Worm (Caenorhabditis elegans) whole organism, young adult: ENCODE data around the gene flp-32.

Experiments used
- B0336.3 ChIP-seq: fragments of 200-800 bp; sonication (Bioruptor generic); IDR thresholded peaks from 2 replicates; pipeline ENCODE4 v1.3.6; 2022; ENCODE audit warnings: missing genetic modification characterization, missing compliant biosample characterization
- C06A6.2 ChIP-seq: fragments of 200-800 bp; sonication (Bioruptor generic); conservative IDR thresholded peaks from 2 replicates; pipeline ENCODE4 v1.3.6; 2022; ENCODE audit warnings: missing genetic modification characterization, missing compliant biosample characterization
- C17E4.6 ChIP-seq: fragments of 200-800 bp; sonication (Bioruptor generic); IDR thresholded peaks from 2 replicates; pipeline ENCODE4 v1.3.6; 2022; ENCODE audit warnings: missing genetic modification reagents, missing genetic modification characterization, missing compliant biosample characterization
- F49E8.2 ChIP-seq: sonication (generic microtip); optimal IDR thresholded peaks from 3 replicates; lab custom pipeline; 2017; ENCODE audit warnings: missing genetic modification characterization, mild to moderate bottlenecking, missing compliant biosample characterization, antibody characterized with exemption, moderate library complexity; ENCODE audit not compliant: insufficient read depth
- F52B5.7 ChIP-seq: sonication (generic microtip); optimal IDR thresholded peaks from 2 replicates; lab custom pipeline; 2016; ENCODE audit warnings: mild to moderate bottlenecking, missing genetic modification characterization, missing compliant biosample characterization
- F57C9.4 ChIP-seq: sonication (generic microtip); optimal IDR thresholded peaks from 2 replicates; lab custom pipeline; 2017; ENCODE audit warnings: mild to moderate bottlenecking, missing genetic modification characterization, missing compliant biosample characterization
- K11D2.4 ChIP-seq: fragments of 200-800 bp; sonication (Bioruptor generic); IDR thresholded peaks from 2 replicates; pipeline ENCODE4 v1.3.6; 2022; ENCODE audit warnings: missing genetic modification reagents, missing genetic modification characterization, missing compliant biosample characterization
- K12H6.12 ChIP-seq: fragments of 200-800 bp; sonication (Bioruptor generic); optimal IDR thresholded peaks from 2 replicates; lab custom pipeline; 2018; ENCODE audit warnings: mild to moderate bottlenecking, missing genetic modification characterization, missing compliant biosample characterization
- T07F8.4 ChIP-seq: sonication (generic microtip); optimal IDR thresholded peaks from 2 replicates; lab custom pipeline; 2016; ENCODE audit warnings: mild to moderate bottlenecking, missing genetic modification characterization, moderate library complexity, missing compliant biosample characterization
- Y56A3A.18 ChIP-seq: fragments of 200-800 bp; sonication (Bioruptor generic); IDR thresholded peaks from 2 replicates; pipeline ENCODE4 v1.3.6; 2022; ENCODE audit warnings: missing genetic modification reagents, missing genetic modification characterization, missing compliant biosample characterization
- Y79H2A.3 ChIP-seq: fragments of 200-800 bp; sonication (Bioruptor generic); conservative IDR thresholded peaks from 2 replicates; pipeline ENCODE4 v1.3.6; 2022; ENCODE audit warnings: missing genetic modification reagents, missing genetic modification characterization, missing compliant biosample characterization
- ama-1 ChIP-seq, 3 experiments: fragments of 150-350 bp in 1 of 3; sonication (generic microtip) in 2 of 3; optimal IDR thresholded peaks; 2 replicates each; lab custom pipeline; 2014 to 2018; ENCODE audit warnings: missing biosample characterization in 2 of 3, missing genetic modification characterization in 2 of 3, missing genetic modification reagents in 2 of 3
- atf-7 ChIP-seq: sonication (generic microtip); optimal IDR thresholded peaks from 2 replicates; lab custom pipeline; 2017; ENCODE audit warnings: mild to moderate bottlenecking, missing genetic modification characterization, missing compliant biosample characterization
- athp-1 ChIP-seq: sonication (generic microtip); optimal IDR thresholded peaks from 2 replicates; lab custom pipeline; 2017; ENCODE audit warnings: mild to moderate bottlenecking, missing genetic modification characterization, missing compliant biosample characterization
- attf-3 ChIP-seq: fragments of 200-800 bp; sonication (Bioruptor generic); conservative IDR thresholded peaks from 2 replicates; pipeline ENCODE4 v1.3.6; 2022; ENCODE audit warnings: missing genetic modification reagents, missing genetic modification characterization, missing compliant biosample characterization
- bed-1 ChIP-seq: fragments of 200-800 bp; sonication (Bioruptor generic); IDR thresholded peaks from 2 replicates; pipeline ENCODE4 v1.3.6; 2022; ENCODE audit warnings: missing genetic modification reagents, missing genetic modification characterization, missing compliant biosample characterization
- bed-2 ChIP-seq: fragments of 200-800 bp; sonication (Bioruptor generic); IDR thresholded peaks from 2 replicates; pipeline ENCODE4 v1.3.6; 2022; ENCODE audit warnings: missing genetic modification reagents, missing genetic modification characterization, missing compliant biosample characterization
- cebp-1 ChIP-seq, 2 experiments: fragments of 200-800 bp in 1 of 2; sonication (Bioruptor generic) in 1 of 2; sonication (generic microtip) in 1 of 2; IDR thresholded peaks in 1 of 2; optimal IDR thresholded peaks in 1 of 2; 2 replicates each; pipeline versions ENCODE4 v1.3.6 to Lab custom; 2017 to 2022; ENCODE audit warnings: missing compliant biosample characterization in 2 of 2, missing genetic modification characterization in 2 of 2, mild to moderate bottlenecking in 1 of 2, missing genetic modification reagents in 1 of 2, moderate library complexity in 1 of 2
- ceh-100 ChIP-seq: fragments of 200-800 bp; sonication (Bioruptor generic); IDR thresholded peaks from 2 replicates; pipeline ENCODE4 v1.3.6; 2022; ENCODE audit warnings: missing genetic modification reagents, missing genetic modification characterization, missing compliant biosample characterization
- ceh-27 ChIP-seq: fragments of 200-800 bp; sonication (Bioruptor generic); optimal IDR thresholded peaks from 2 replicates; lab custom pipeline; 2018; ENCODE audit warnings: mild to moderate bottlenecking, missing genetic modification characterization, moderate library complexity, missing compliant biosample characterization
- chd-7 ChIP-seq: sonication (generic microtip); optimal IDR thresholded peaks from 2 replicates; lab custom pipeline; 2016; ENCODE audit warnings: mild to moderate bottlenecking, missing genetic modification characterization, moderate library complexity, missing compliant biosample characterization
- fkh-3 ChIP-seq: sonication (generic microtip); optimal IDR thresholded peaks from 2 replicates; lab custom pipeline; 2016; ENCODE audit warnings: mild to moderate bottlenecking, missing genetic modification characterization, missing compliant biosample characterization
- hmg-1.2 ChIP-seq: fragments of 200-800 bp; sonication (Bioruptor generic); IDR thresholded peaks from 2 replicates; pipeline ENCODE4 v1.3.6; 2022; ENCODE audit warnings: missing genetic modification reagents, missing genetic modification characterization, missing compliant biosample characterization
- let-607 ChIP-seq, 2 experiments: fragments of 200-800 bp in 1 of 2; sonication (Bioruptor generic) in 1 of 2; sonication (generic microtip) in 1 of 2; optimal IDR thresholded peaks; 2 replicates each; lab custom pipeline; 2016 to 2018; ENCODE audit warnings: mild to moderate bottlenecking in 2 of 2, missing compliant biosample characterization in 2 of 2, missing genetic modification characterization in 2 of 2, moderate library complexity in 2 of 2, missing genotype in 1 of 2
- lin-35 ChIP-seq, 3 experiments: fragments of 150-350 bp in 2 of 3; sonication (generic microtip) in 1 of 3; optimal IDR thresholded peaks; 2 replicates each; lab custom pipeline; 2014 to 2018; ENCODE audit warnings: missing biosample characterization in 3 of 3, missing genetic modification characterization in 3 of 3, missing genetic modification reagents in 3 of 3
- lin-40 ChIP-seq: sonication (generic microtip); optimal IDR thresholded peaks from 2 replicates; lab custom pipeline; 2016; ENCODE audit warnings: missing genetic modification characterization, mild to moderate bottlenecking, missing compliant biosample characterization, missing genotype, missing genetic modification reagents
- lin-54 ChIP-seq: fragments of 200-800 bp; sonication (Bioruptor generic); optimal IDR thresholded peaks from 2 replicates; lab custom pipeline; 2018; ENCODE audit warnings: mild to moderate bottlenecking, missing genetic modification characterization, missing compliant biosample characterization
- lsl-1 ChIP-seq: fragments of 200-800 bp; sonication (Bioruptor generic); optimal IDR thresholded peaks from 2 replicates; lab custom pipeline; 2018; ENCODE audit warnings: mild to moderate bottlenecking, missing genetic modification characterization, moderate library complexity, missing compliant biosample characterization
- rcor-1 ChIP-seq: fragments of 200-800 bp; sonication (Bioruptor generic); IDR thresholded peaks from 2 replicates; pipeline ENCODE4 v1.3.6; 2022; ENCODE audit warnings: missing genetic modification reagents, missing genetic modification characterization, missing compliant biosample characterization
- rpc-1 ChIP-seq, 2 experiments: fragments of 150-350 bp in 1 of 2; sonication (generic microtip) in 1 of 2; optimal IDR thresholded peaks; 2 replicates each; lab custom pipeline; 2014 to 2018; ENCODE audit warnings: missing biosample characterization in 1 of 2, missing genetic modification characterization in 1 of 2, missing genetic modification reagents in 1 of 2, missing genotype in 1 of 2
- sea-2 ChIP-seq: fragments of 200-800 bp; sonication (Bioruptor generic); IDR thresholded peaks from 2 replicates; pipeline ENCODE4 v1.3.6; 2022; ENCODE audit warnings: missing genetic modification characterization, missing compliant biosample characterization
- snpc-1.1 ChIP-seq: sonication (generic microtip); optimal IDR thresholded peaks from 2 replicates; lab custom pipeline; 2017; ENCODE audit warnings: missing genetic modification characterization, mild to moderate bottlenecking, missing compliant biosample characterization, antibody characterized with exemption, moderate library complexity, missing genotype, missing genetic modification reagents; ENCODE audit not compliant: insufficient read depth
- somi-1 ChIP-seq: fragments of 200-800 bp; sonication (Bioruptor generic); optimal IDR thresholded peaks from 2 replicates; lab custom pipeline; 2018; ENCODE audit warnings: mild to moderate bottlenecking, missing genetic modification characterization, missing compliant biosample characterization
- tbx-9 ChIP-seq: sonication (generic microtip); optimal IDR thresholded peaks from 2 replicates; lab custom pipeline; 2016; ENCODE audit warnings: borderline replicate concordance, missing genetic modification characterization, inconsistent platforms, missing compliant biosample characterization
- tlf-1 ChIP-seq: fragments of 200-800 bp; sonication (Bioruptor generic); optimal IDR thresholded peaks from 2 replicates; lab custom pipeline; 2018; ENCODE audit warnings: mild to moderate bottlenecking, missing genetic modification characterization, missing compliant biosample characterization
- zfh-2 ChIP-seq: fragments of 200-800 bp; sonication (Bioruptor generic); conservative IDR thresholded peaks from 2 replicates; pipeline ENCODE4 v1.3.6; 2022; ENCODE audit warnings: missing genetic modification reagents, missing genetic modification characterization, missing compliant biosample characterization
- ztf-22 ChIP-seq: fragments of 200-800 bp; sonication (Bioruptor generic); optimal IDR thresholded peaks from 2 replicates; lab custom pipeline; 2018; ENCODE audit warnings: mild to moderate bottlenecking, missing genetic modification characterization, moderate library complexity, missing compliant biosample characterization
- ztf-25 ChIP-seq: fragments of 200-800 bp; sonication (Bioruptor generic); IDR thresholded peaks from 2 replicates; pipeline ENCODE4 v1.3.6; 2022; ENCODE audit warnings: missing genetic modification reagents, missing genetic modification characterization, missing compliant biosample characterization

flp-32 gene

ce11 chrX:15433487-15433886 lies at the start of gene flp-32:
Gene flp-32 (plus strand): TSS chrX:15433787.
- no peak for TF ChIP-seq C17E4.6 (GFP tag; lab: Robert Waterston, UW)
- TF ChIP-seq F57C9.4 (tag; lab: Kevin White, UChicago): no peak
- no peak for TF ChIP-seq ceh-100 (GFP tag; lab: Robert Waterston, UW)
- no peak for TF ChIP-seq F49E8.2 (tag; lab: Kevin White, UChicago)
- TF ChIP-seq let-607 (tag; optimal IDR thresholded peaks at IDR 0.05; lab: Kevin White, UChicago): no peak
- TF ChIP-seq lin-54 (GFP tag; lab: Kevin White, UChicago): no peak
- TF ChIP-seq bed-1 (GFP tag; lab: Robert Waterston, UW): no peak
- TF ChIP-seq tlf-1: no peak
- TF ChIP-seq rpc-1 (optimal IDR thresholded peaks at IDR 0.05; lab: Kevin White, UChicago): no peak
- no peak for TF ChIP-seq rpc-1 (tag; optimal IDR thresholded peaks at IDR 0.05; lab: Kevin White, UChicago)
- TF ChIP-seq ztf-22 (GFP tag; lab: Kevin White, UChicago): no peak

- TF ChIP-seq snpc-1.1 (no peak), rcor-1 (GFP tag; lab: Robert Waterston, UW) (no peak), lin-35 (GFP tag; optimal IDR thresholded peaks at IDR 0.05; lab: Kevin White, UChicago) (no peak), lin-40 (tag; lab: Kevin White, UChicago) (no peak), F49E8.2 (tag; lab: Kevin White, UChicago) (no peak), K11D2.4 (GFP tag; lab: Robert Waterston, UW) (no peak), Y56A3A.18 (no peak), fkh-3 (no peak), athp-1 (tag; lab: Kevin White, UChicago) (no peak), attf-3 (no peak), B0336.3 (no peak), C17E4.6 (GFP tag; lab: Robert Waterston, UW) (no peak), ama-1 (optimal IDR thresholded peaks at IDR 0.05; lab: Kevin White, UChicago) (no peak), ama-1 (GFP tag; optimal IDR thresholded peaks at IDR 0.05; lab: Kevin White, UChicago) (no peak), F52B5.7 (tag; lab: Kevin White, UChicago) (no peak), ztf-25 (GFP tag; lab: Robert Waterston, UW) (no peak), T07F8.4 (tag; lab: Kevin White, UChicago) (no peak)
- TF ChIP-seq, all 124 proteins: peak for 0
Observed at ce11 chrX:15384090-15384624, 49.4 kb upstream of the flp-32 start.

DNA sequence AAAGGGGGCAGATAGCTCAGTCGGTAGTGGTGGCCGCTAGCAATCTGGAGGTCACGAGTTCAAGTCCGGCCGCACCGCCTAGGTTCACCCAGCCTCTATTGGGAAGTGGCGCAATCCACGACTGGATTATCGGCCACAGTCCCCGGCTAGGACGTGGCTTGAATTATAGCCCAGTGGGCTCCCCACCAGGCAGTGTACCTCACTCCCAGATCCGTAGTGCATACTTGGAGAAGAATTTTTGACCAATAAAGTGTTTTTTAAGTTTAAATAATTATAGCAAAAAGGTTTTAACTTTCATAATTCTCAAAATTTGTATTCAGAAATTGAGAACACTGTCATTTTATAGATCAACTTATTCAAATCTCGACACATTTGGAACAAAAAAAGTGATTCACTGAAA lies 48.2 kb upstream of the flp-32 start:
- peak; percentile 23 for TF ChIP-seq rpc-1 (optimal IDR thresholded peaks at IDR 0.05; lab: Kevin White, UChicago)
- peak; percentile 59 for TF ChIP-seq rpc-1 (tag; optimal IDR thresholded peaks at IDR 0.05; lab: Kevin White, UChicago)
- TF ChIP-seq zfh-2 (GFP tag; lab: Robert Waterston, UW): 0 out of 2 replicates have a peak, but pooled peaks have one; percentile 15
- no peak for TF ChIP-seq somi-1 (GFP tag; lab: Kevin White, UChicago)
- TF ChIP-seq, all 124 proteins: peak for 2

ce11 chrX:15385807-15386349 lies 47.7 kb upstream of the flp-32 start:
- TF ChIP-seq somi-1 (GFP tag; lab: Kevin White, UChicago) (peak; percentile 37), ztf-25 (GFP tag; lab: Robert Waterston, UW) (no peak), C06A6.2 (GFP tag; lab: Robert Waterston, UW) (no peak), K11D2.4 (GFP tag; lab: Robert Waterston, UW) (0 out of 2 replicates have a peak, but pooled peaks have one; percentile 22), K12H6.12 (tag; lab: Kevin White, UChicago) (peak; percentile 40), tbx-9 (no peak), sea-2 (GFP tag; lab: Robert Waterston, UW) (no peak), chd-7 (tag; lab: Kevin White, UChicago) (peak; percentile 23), atf-7 (tag; lab: Kevin White, UChicago) (peak; percentile 85), lin-35 (GFP tag; optimal IDR thresholded peaks at IDR 0.05; lab: Kevin White, UChicago) (peak in 1 of 3 experiments; percentile 39), zfh-2 (GFP tag; lab: Robert Waterston, UW) (0 out of 2 replicates have a peak, but pooled peaks have one; percentile 38), hmg-1.2 (peak; percentile 31; the same call in 1 of the 2 replicates), bed-2 (GFP tag; lab: Robert Waterston, UW) (no peak), ama-1 (optimal IDR thresholded peaks at IDR 0.05; lab: Kevin White, UChicago) (no peak), ama-1 (GFP tag; optimal IDR thresholded peaks at IDR 0.05; lab: Kevin White, UChicago) (peak in 1 of 2 experiments; percentile 8), lsl-1 (GFP tag; lab: Kevin White, UChicago) (no peak), Y79H2A.3 (GFP tag; lab: Robert Waterston, UW) (no peak), ceh-27 (GFP tag; lab: Kevin White, UChicago) (peak; percentile 35), cebp-1 (GFP tag; IDR thresholded peaks at IDR 0.05; lab: Robert Waterston, UW) (no peak), cebp-1 (tag; optimal IDR thresholded peaks at IDR 0.05; lab: Kevin White, UChicago) (peak; percentile 41), lin-40 (tag; lab: Kevin White, UChicago) (peak; percentile 55)
